Worm (Caenorhabditis elegans) whole organism, L2 larva: ENCODE data around the gene srg-42.

Experiments used
- C34F6.9 ChIP-seq: fragments of 150-350 bp; optimal IDR thresholded peaks from 2 replicates; lab custom pipeline; 2014; ENCODE audit warnings: missing biosample characterization, missing genetic modification characterization
- F13H6.1 ChIP-seq: sonication (generic microtip); optimal IDR thresholded peaks from 2 replicates; lab custom pipeline; 2016; ENCODE audit warnings: missing genetic modification characterization, missing compliant biosample characterization
- R02D3.7 ChIP-seq: fragments of 150-350 bp; optimal IDR thresholded peaks from 2 replicates; lab custom pipeline; 2014; ENCODE audit warnings: missing biosample characterization, missing genetic modification characterization
- Y55F3AM.14 ChIP-seq: fragments of 200-800 bp; sonication (Bioruptor generic); optimal IDR thresholded peaks from 2 replicates; lab custom pipeline; 2018; ENCODE audit warnings: mild to moderate bottlenecking, missing genetic modification characterization, missing compliant biosample characterization
- ZK546.5 ChIP-seq: sonication (generic microtip); optimal IDR thresholded peaks from 2 replicates; lab custom pipeline; 2017; ENCODE audit warnings: missing biosample characterization, missing genetic modification characterization
- alr-1 ChIP-seq: fragments of 150-350 bp; optimal IDR thresholded peaks from 2 replicates; lab custom pipeline; 2014; ENCODE audit warnings: missing biosample characterization, missing genetic modification characterization
- aly-2 ChIP-seq: fragments of 150-350 bp; optimal IDR thresholded peaks from 2 replicates; lab custom pipeline; 2014; ENCODE audit warnings: missing biosample characterization, missing genetic modification characterization
- ama-1 ChIP-seq: fragments of 150-350 bp; optimal IDR thresholded peaks from 2 replicates; lab custom pipeline; 2018; ENCODE audit warnings: inconsistent platforms
- blmp-1 ChIP-seq: sonication (generic microtip); optimal IDR thresholded peaks from 2 replicates; lab custom pipeline; 2017; ENCODE audit warnings: missing genetic modification characterization, mild to moderate bottlenecking, missing compliant biosample characterization, antibody characterized with exemption, moderate library complexity; ENCODE audit not compliant: insufficient read depth
- ceh-16 ChIP-seq: fragments of 150-350 bp; optimal IDR thresholded peaks from 2 replicates; lab custom pipeline; 2014; ENCODE audit warnings: missing biosample characterization, missing genetic modification characterization
- ceh-82 ChIP-seq: fragments of 150-350 bp; optimal IDR thresholded peaks from 2 replicates; lab custom pipeline; 2014; ENCODE audit warnings: missing biosample characterization, missing genetic modification characterization
- crh-2 ChIP-seq: sonication (generic microtip); optimal IDR thresholded peaks from 2 replicates; lab custom pipeline; 2017; ENCODE audit warnings: missing biosample characterization, missing genetic modification characterization
- dmd-4 ChIP-seq: sonication (generic microtip); optimal IDR thresholded peaks from 2 replicates; lab custom pipeline; 2017; ENCODE audit warnings: missing biosample characterization, missing genetic modification characterization
- egl-27 ChIP-seq: sonication (generic microtip); optimal IDR thresholded peaks from 3 replicates; lab custom pipeline; 2017; ENCODE audit warnings: missing biosample characterization, missing genetic modification reagents, missing genetic modification characterization
- elt-1 ChIP-seq: fragments of 150-350 bp; optimal IDR thresholded peaks from 2 replicates; lab custom pipeline; 2014; ENCODE audit warnings: missing biosample characterization, missing genetic modification characterization
- elt-3 ChIP-seq: sonication (generic microtip); optimal IDR thresholded peaks from 2 replicates; lab custom pipeline; 2017; ENCODE audit warnings: missing biosample characterization, missing genetic modification characterization
- fos-1 ChIP-seq: fragments of 150-350 bp; optimal IDR thresholded peaks from 2 replicates; lab custom pipeline; 2014; ENCODE audit warnings: missing biosample characterization, missing genetic modification characterization
- gmeb-1 ChIP-seq: fragments of 150-350 bp; optimal IDR thresholded peaks from 2 replicates; lab custom pipeline; 2014; ENCODE audit warnings: missing biosample characterization, missing genetic modification characterization
- lin-11 ChIP-seq: fragments of 150-350 bp; sonication (generic microtip); optimal IDR thresholded peaks from 2 replicates; lab custom pipeline; 2014; ENCODE audit warnings: missing biosample characterization, missing genetic modification characterization, inconsistent platforms, mixed read lengths
- lin-13 ChIP-seq: fragments of 150-350 bp; optimal IDR thresholded peaks from 2 replicates; lab custom pipeline; 2014; ENCODE audit warnings: missing biosample characterization, missing genetic modification reagents, missing genetic modification characterization
- lin-39 ChIP-seq: fragments of 150-350 bp; optimal IDR thresholded peaks from 2 replicates; lab custom pipeline; 2014; ENCODE audit warnings: missing biosample characterization, missing genetic modification reagents, missing genetic modification characterization
- lsy-2 ChIP-seq, 2 experiments: fragments of 150-350 bp in 1 of 2; sonication (generic microtip) in 1 of 2; optimal IDR thresholded peaks; 2 replicates each; lab custom pipeline; 2014 to 2017; ENCODE audit warnings: missing biosample characterization in 2 of 2, missing genetic modification characterization in 2 of 2
- mab-5 ChIP-seq: fragments of 150-350 bp; optimal IDR thresholded peaks from 2 replicates; lab custom pipeline; 2014; ENCODE audit warnings: missing biosample characterization, missing genetic modification characterization
- mbf-1 ChIP-seq: sonication (generic microtip); optimal IDR thresholded peaks from 2 replicates; lab custom pipeline; 2017; ENCODE audit warnings: missing biosample characterization, missing genetic modification characterization
- mdl-1 ChIP-seq, 2 experiments: fragments of 150-350 bp in 1 of 2; sonication (generic microtip) in 1 of 2; optimal IDR thresholded peaks; 2 replicates each; lab custom pipeline; 2017; ENCODE audit warnings: missing biosample characterization in 2 of 2, missing genetic modification characterization in 2 of 2
- nhr-10 ChIP-seq: sonication (generic microtip); optimal IDR thresholded peaks from 2 replicates; lab custom pipeline; 2017; ENCODE audit warnings: missing biosample characterization, missing genetic modification characterization
- nhr-11 ChIP-seq: fragments of 150-350 bp; optimal IDR thresholded peaks from 2 replicates; lab custom pipeline; 2014; ENCODE audit warnings: missing biosample characterization, missing genetic modification characterization
- nhr-12 ChIP-seq: fragments of 150-350 bp; optimal IDR thresholded peaks from 2 replicates; lab custom pipeline; 2014; ENCODE audit warnings: missing biosample characterization, missing genetic modification characterization
- nhr-129 ChIP-seq: fragments of 150-350 bp; optimal IDR thresholded peaks from 2 replicates; lab custom pipeline; 2014; ENCODE audit warnings: missing biosample characterization, missing genetic modification characterization
- nhr-21 ChIP-seq: fragments of 150-350 bp; optimal IDR thresholded peaks from 2 replicates; lab custom pipeline; 2014; ENCODE audit warnings: missing biosample characterization, missing genetic modification characterization
- nhr-23 ChIP-seq: fragments of 150-350 bp; optimal IDR thresholded peaks from 2 replicates; lab custom pipeline; 2014; ENCODE audit warnings: missing biosample characterization, missing genetic modification reagents, missing genetic modification characterization
- nhr-237 ChIP-seq: fragments of 150-350 bp; optimal IDR thresholded peaks from 2 replicates; lab custom pipeline; 2014; ENCODE audit warnings: missing biosample characterization, missing genetic modification characterization
- nhr-25 ChIP-seq: fragments of 150-350 bp; sonication (generic microtip); optimal IDR thresholded peaks from 3 replicates; lab custom pipeline; 2014; ENCODE audit warnings: missing biosample characterization, missing genetic modification characterization
- nhr-6 ChIP-seq: fragments of 150-350 bp; optimal IDR thresholded peaks from 2 replicates; lab custom pipeline; 2014; ENCODE audit warnings: missing biosample characterization, missing genetic modification characterization
- nhr-77 ChIP-seq: fragments of 150-350 bp; optimal IDR thresholded peaks from 2 replicates; lab custom pipeline; 2014; ENCODE audit warnings: missing biosample characterization, missing genetic modification characterization
- peb-1 ChIP-seq: fragments of 150-350 bp; optimal IDR thresholded peaks from 2 replicates; lab custom pipeline; 2014; ENCODE audit warnings: missing biosample characterization, missing genetic modification characterization
- sem-4 ChIP-seq: fragments of 150-350 bp; optimal IDR thresholded peaks from 2 replicates; lab custom pipeline; 2014; ENCODE audit warnings: missing biosample characterization, missing genetic modification reagents, missing genetic modification characterization
- skn-1 ChIP-seq: sonication (generic microtip); optimal IDR thresholded peaks from 2 replicates; lab custom pipeline; 2017; ENCODE audit warnings: missing biosample characterization, missing genetic modification characterization
- sma-3 ChIP-seq: sonication (generic microtip); optimal IDR thresholded peaks from 2 replicates; lab custom pipeline; 2016; ENCODE audit warnings: missing genetic modification reagents, missing genetic modification characterization, missing compliant biosample characterization
- sma-9 ChIP-seq, 2 experiments: fragments of 150-350 bp in 1 of 2; sonication (generic microtip) in 1 of 2; optimal IDR thresholded peaks; 2 replicates each; lab custom pipeline; 2014 to 2016; ENCODE audit warnings: missing genetic modification characterization in 2 of 2, mild to moderate bottlenecking in 1 of 2, missing biosample characterization in 1 of 2, missing compliant biosample characterization in 1 of 2, missing genetic modification reagents in 1 of 2, moderate library complexity in 1 of 2
- snpc-4 ChIP-seq: fragments of 150-350 bp; optimal IDR thresholded peaks from 2 replicates; lab custom pipeline; 2014; ENCODE audit warnings: missing biosample characterization, missing genetic modification characterization
- unc-39 ChIP-seq: fragments of 150-350 bp; optimal IDR thresholded peaks from 2 replicates; lab custom pipeline; 2014; ENCODE audit warnings: missing biosample characterization, missing genetic modification characterization
- unc-55 ChIP-seq: fragments of 150-350 bp; sonication (generic microtip); optimal IDR thresholded peaks from 3 replicates; lab custom pipeline; 2014; ENCODE audit warnings: missing biosample characterization, missing genetic modification reagents, missing genetic modification characterization
- unc-62 ChIP-seq: fragments of 150-350 bp; optimal IDR thresholded peaks from 2 replicates; lab custom pipeline; 2014; ENCODE audit warnings: missing biosample characterization, missing genetic modification reagents, missing genetic modification characterization
- zag-1 ChIP-seq: fragments of 150-350 bp; optimal IDR thresholded peaks from 2 replicates; lab custom pipeline; 2014; ENCODE audit warnings: missing biosample characterization, missing genetic modification characterization
- ztf-1 ChIP-seq: fragments of 200-800 bp; sonication (Bioruptor generic); conservative IDR thresholded peaks from 2 replicates; pipeline ENCODE4 v1.3.6; 2022; ENCODE audit warnings: missing genetic modification characterization, missing compliant biosample characterization
- ztf-11 ChIP-seq: sonication (generic microtip); optimal IDR thresholded peaks from 2 replicates; lab custom pipeline; 2017; ENCODE audit warnings: missing biosample characterization, missing genetic modification characterization
- ztf-4 ChIP-seq: fragments of 150-350 bp; optimal IDR thresholded peaks from 2 replicates; lab custom pipeline; 2014; ENCODE audit warnings: missing biosample characterization, missing genetic modification characterization

srg-42 gene

DNA sequence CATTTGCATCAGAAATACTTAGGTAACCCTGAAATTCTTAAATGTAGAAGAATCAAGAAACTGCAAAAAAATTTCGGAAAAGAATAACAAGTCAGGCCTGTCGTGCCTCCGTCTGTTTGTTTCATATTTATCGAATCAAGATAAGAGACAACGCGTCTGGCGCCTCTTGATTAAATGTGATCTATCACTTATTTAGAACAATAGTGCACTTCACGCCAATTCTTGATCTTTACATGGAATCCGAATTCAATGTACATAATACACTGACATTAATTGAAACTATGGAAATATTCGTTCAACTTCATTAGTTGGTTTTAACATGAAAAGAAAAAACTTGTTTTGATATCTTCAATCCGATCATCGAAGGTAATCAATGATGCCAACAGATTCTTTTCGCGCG is 35.4 kb downstream of the srg-42 start, which contains the start of gene mboa-2:
Gene mboa-2, minus strand, starts transcription at position 28 of the 400 bp plus-strand sequence.
- TF ChIP-seq Y55F3AM.14 (GFP tag; lab: Kevin White, UChicago) = no peak
- TF ChIP-seq nhr-77 (tag; lab: Kevin White, UChicago) = peak; percentile 22
- TF ChIP-seq ztf-11 = no peak
- TF ChIP-seq nhr-25 (tag; lab: Kevin White, UChicago) = peak; percentile 30
- no peak for TF ChIP-seq unc-55 (GFP tag; lab: Kevin White, UChicago)
- TF ChIP-seq nhr-10 (tag; lab: Kevin White, UChicago) = no peak
- no peak for TF ChIP-seq nhr-12 (tag; lab: Kevin White, UChicago)
- TF ChIP-seq peb-1 (tag; lab: Kevin White, UChicago) = no peak
- no peak for TF ChIP-seq C34F6.9 (tag; lab: Kevin White, UChicago)
- no peak for TF ChIP-seq ZK546.5 (tag; lab: Kevin White, UChicago)
- TF ChIP-seq sem-4 = peak; percentile 25
- TF ChIP-seq lsy-2 (tag; optimal IDR thresholded peaks at IDR 0.05; lab: Kevin White, UChicago) = peak; percentile 23 to 41
- no peak for TF ChIP-seq aly-2 (tag; lab: Kevin White, UChicago)
- TF ChIP-seq nhr-11 (tag; lab: Kevin White, UChicago) = no peak
- TF ChIP-seq ztf-1 (GFP tag; lab: Robert Waterston, UW) = no peak
- no peak for TF ChIP-seq ceh-82 (tag; lab: Kevin White, UChicago)
- TF ChIP-seq nhr-129 = peak; percentile 43
- no peak for TF ChIP-seq ceh-16 (tag; lab: Kevin White, UChicago)
- peak; percentile 51 for TF ChIP-seq sma-9 (GFP tag; optimal IDR thresholded peaks at IDR 0.05; lab: Kevin White, UChicago)
- TF ChIP-seq sma-9 (tag; optimal IDR thresholded peaks at IDR 0.05; lab: Kevin White, UChicago) = no peak
- no peak for TF ChIP-seq zag-1 (tag; lab: Kevin White, UChicago)
- no peak for TF ChIP-seq mbf-1
- no peak for TF ChIP-seq nhr-23 (tag; lab: Kevin White, UChicago)
- TF ChIP-seq sma-3 (GFP tag; lab: Kevin White, UChicago) = peak; percentile 58
- TF ChIP-seq egl-27 = no peak
- no peak for TF ChIP-seq R02D3.7 (tag; lab: Kevin White, UChicago)
- no peak for TF ChIP-seq alr-1 (tag; lab: Kevin White, UChicago)
- no peak for TF ChIP-seq lin-39 (tag; lab: Kevin White, UChicago)
- TF ChIP-seq lin-13 (GFP tag; lab: Kevin White, UChicago) = peak; percentile 72
- no peak for TF ChIP-seq elt-3 (tag; lab: Kevin White, UChicago)
- no peak for TF ChIP-seq blmp-1 (tag; lab: Kevin White, UChicago)
- peak; percentile 28 for TF ChIP-seq F13H6.1 (tag; lab: Kevin White, UChicago)
- no peak for TF ChIP-seq elt-1
- TF ChIP-seq mab-5 (tag; lab: Kevin White, UChicago) = no peak
- peak; percentile 50 for TF ChIP-seq crh-2 (tag; lab: Kevin White, UChicago)
- TF ChIP-seq ztf-4 = peak; percentile 56
- no peak for TF ChIP-seq dmd-4
- TF ChIP-seq lin-11 = no peak
- no peak for TF ChIP-seq nhr-21
- TF ChIP-seq ama-1 (lab: Kevin White, UChicago) = no peak
- no peak for TF ChIP-seq unc-39 (tag; lab: Kevin White, UChicago)
- no peak for TF ChIP-seq nhr-237
- TF ChIP-seq mdl-1 (tag; optimal IDR thresholded peaks at IDR 0.05; lab: Kevin White, UChicago) = no peak
- no peak for TF ChIP-seq fos-1
- TF ChIP-seq unc-62 (GFP tag; lab: Kevin White, UChicago) = no peak
- peak; percentile 37 for TF ChIP-seq gmeb-1
- peak; percentile 59 for TF ChIP-seq nhr-6
- TF ChIP-seq snpc-4 = no peak
- no peak for TF ChIP-seq skn-1
